Fruit fly (Drosophila melanogaster) S2 (cell line): ENCODE results near the gene CG14277.

Experiments used
- CG8478 ChIP-seq: fragments of >200 bp; optimal IDR thresholded peaks from 2 replicates; lab custom pipeline; 2018
- CTCF ChIP-seq, 2 experiments: fragments of >200 bp; optimal IDR thresholded peaks; 2 replicates each; lab custom pipeline; 2018

Gene CG14277

DNA sequence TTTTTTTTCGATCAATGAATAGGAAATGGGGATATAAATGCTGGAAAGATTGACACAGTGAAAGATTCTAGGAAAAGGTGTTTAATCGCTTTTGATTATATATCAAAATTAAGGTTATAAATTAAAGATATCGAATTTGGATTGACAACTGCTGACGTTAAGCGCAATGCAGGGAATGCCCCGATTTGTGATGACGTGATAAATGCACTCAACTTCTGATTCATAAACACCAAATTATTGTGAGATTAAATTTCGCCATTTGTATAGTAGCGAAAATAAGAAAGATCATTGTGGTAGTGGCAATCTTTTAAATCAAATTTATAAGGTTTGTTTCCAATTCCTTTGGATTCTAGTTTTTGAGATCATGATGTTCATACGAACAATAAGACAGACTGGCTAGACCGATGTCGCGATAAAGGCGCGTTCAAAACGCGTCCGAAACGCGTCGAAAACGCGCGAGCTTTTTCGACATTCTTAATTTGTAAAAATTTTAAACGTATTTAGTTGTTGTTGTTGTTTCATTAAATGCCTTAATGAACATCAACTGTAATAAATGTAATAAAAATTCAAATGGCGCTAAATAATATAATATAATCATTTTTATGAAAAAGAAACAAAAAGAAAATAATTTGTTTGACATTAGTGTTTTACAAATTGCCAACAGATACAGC, 26.9 kb upstream of the CG14277 start, which contains the start of gene CG8349:
Gene CG8349 (plus strand): TSS at position 657 of the 671 bp plus-strand sequence.
- TF ChIP-seq CTCF (optimal IDR thresholded peaks at IDR 0.05; lab: Kevin White, UChicago) (no peak), CG8478 (lab: Kevin White, UChicago) (no peak)

DNA sequence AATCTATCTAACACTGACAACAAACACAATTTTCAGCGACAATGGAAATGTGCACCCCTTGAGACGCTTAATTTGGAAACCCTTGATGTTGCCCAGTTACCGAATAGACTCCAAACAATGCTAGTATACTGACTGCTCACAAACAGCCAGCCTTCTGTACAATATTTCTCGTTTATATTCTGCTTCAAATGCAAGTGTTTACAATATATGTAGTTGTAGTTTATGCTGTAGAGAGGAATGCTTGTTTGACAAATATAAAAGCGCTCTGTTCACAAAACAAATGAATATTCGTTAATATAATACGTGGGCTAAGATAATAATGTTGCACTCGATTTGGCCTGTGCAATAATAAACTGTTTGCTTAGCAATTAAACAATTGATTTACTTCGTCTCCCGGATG, 24.4 kb upstream of the CG14277 start, which contains the start of gene CG8292:
Gene CG8292 (minus strand): TSS at position 101 of the 400 bp plus-strand sequence.
- TF ChIP-seq CTCF (optimal IDR thresholded peaks at IDR 0.05; lab: Kevin White, UChicago), result no peak
- no peak for TF ChIP-seq CG8478 (lab: Kevin White, UChicago)

DNA sequence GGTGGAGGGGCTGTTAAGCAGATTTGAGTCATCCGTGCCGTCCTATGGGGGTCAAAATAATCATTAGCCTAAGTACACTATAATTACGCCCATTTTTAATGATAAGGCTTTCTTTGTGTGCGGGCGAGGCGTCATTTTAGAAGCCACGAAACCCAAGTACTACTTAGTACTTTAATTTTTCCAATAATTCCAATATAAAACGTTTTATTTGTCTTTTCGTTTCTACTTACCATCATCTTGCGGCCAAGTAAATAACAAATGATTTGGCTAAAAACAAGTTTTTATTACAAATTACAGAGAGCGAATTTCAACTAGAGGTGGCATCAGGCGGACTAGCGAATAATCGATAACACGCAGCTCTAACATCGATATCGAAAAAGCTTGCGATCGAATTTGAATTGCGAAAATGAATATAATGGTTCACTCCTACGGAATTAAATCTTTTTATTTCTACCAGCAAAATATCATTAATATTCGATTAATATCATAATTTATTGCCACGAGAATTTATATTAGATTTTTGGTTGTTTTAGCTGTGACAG, 21.8 kb upstream of the CG14277 start, which contains the start of gene Snx6:
Gene Snx6 (minus strand): TSS at position 349 of the 542 bp plus-strand sequence.
- TF ChIP-seq CG8478 (lab: Kevin White, UChicago), result no peak
- no peak for TF ChIP-seq CTCF (optimal IDR thresholded peaks at IDR 0.05; lab: Kevin White, UChicago)

DNA sequence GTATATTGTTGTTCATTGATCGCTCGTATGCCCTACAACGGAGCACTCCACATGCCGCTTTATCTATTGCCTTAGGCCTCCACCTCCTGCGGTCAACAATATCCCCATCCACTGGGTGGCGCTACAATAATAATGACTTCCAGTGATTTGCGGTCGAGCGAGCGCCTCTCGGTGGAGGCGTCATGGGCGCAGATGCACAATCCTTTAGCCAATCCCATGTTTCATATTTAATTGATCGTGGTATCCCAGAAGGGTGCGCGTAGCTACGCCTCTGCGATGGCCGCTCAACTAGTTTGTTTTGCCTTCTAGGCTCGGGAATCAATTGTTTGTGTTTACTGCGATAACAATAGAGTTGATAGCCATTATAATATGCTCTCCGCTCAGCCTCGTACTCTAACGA, 13.2 kb upstream of the CG14277 start:
- TF ChIP-seq CTCF (optimal IDR thresholded peaks at IDR 0.05; lab: Kevin White, UChicago) (no peak), CG8478 (lab: Kevin White, UChicago) (no peak)

DNA sequence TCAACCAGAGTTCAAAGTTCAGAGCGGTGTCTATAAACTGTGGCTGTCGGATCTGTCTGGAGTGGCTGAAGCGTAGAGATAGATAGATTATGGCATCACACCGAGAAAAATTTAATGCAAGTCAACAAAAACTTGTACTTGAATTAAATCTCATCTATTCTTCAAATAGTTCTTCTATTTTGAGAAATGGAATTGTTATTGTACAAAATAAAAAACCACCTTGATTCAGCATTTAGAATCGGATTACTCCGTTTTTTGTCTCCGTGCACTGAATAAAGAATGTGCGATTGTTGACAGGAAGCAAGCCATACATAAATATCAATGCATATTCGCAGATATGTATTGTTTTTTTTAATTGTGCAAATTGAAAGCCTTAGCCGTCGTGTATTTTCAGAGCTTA, 12.7 kb upstream of the CG14277 start:
- TF ChIP-seq CTCF (optimal IDR thresholded peaks at IDR 0.05; lab: Kevin White, UChicago) (no peak), CG8478 (lab: Kevin White, UChicago) (no peak)

DNA sequence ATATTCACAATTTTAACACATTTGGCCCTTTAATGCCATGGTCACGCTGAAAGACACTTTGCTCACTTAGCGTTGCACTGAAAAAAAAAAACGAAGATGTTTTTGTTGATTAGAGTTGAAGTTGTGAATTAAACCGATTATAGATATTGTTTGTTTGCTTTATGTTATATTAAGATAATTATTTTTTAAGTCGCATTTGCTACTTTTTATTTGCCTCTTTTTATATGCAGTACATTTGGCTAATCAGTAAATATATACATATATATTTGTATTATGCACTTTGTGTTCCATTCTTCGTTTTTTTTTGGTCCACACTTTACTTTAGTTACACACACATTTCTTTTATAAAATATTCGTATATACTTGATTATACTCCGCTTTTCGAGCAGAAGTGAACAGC, 12.0 kb upstream of the CG14277 start:
- TF ChIP-seq CG8478 (lab: Kevin White, UChicago), result no peak
- TF ChIP-seq CTCF (optimal IDR thresholded peaks at IDR 0.05; lab: Kevin White, UChicago), result no peak

DNA sequence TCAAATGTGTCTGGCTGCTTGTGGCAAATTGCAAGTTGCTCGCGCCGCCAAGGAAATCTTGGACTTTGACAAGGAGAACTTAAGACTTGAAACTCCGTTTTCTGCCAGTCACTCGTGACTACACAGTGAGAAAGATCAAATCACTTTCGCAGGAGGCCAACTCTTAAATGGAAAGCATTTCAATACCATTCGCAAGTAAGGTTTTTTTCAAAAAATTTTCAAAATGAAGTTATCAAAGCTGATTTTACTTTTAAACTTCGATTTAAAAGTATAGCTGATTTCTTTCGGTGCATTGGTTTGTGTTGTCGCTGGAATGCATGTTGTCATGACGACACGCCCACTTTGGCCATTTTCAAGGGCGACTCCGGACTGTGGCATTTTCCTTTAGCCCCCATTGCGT, 9.9 kb upstream of the CG14277 start:
- no peak for TF ChIP-seq CTCF (optimal IDR thresholded peaks at IDR 0.05; lab: Kevin White, UChicago)
- TF ChIP-seq CG8478 (lab: Kevin White, UChicago), result no peak

DNA sequence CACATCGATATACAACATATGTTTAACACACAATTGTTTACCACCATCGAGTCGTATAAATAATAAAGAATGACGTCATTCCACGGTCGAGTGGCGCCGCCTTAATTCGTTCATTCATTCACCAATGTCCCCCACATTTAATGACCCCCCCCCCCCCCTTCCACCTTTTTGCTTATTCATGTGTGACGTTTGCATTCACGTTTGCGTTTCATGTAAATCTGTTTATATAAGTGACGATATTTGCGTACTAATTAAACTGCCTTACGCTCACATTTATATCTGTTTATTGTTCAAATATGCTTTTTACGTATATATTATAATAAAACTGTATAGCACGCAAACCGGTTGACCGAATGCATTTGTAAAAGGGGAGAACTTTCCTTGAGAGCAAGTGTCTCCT, 8.7 kb upstream of the CG14277 start:
- no peak for TF ChIP-seq CTCF (optimal IDR thresholded peaks at IDR 0.05; lab: Kevin White, UChicago)
- TF ChIP-seq CG8478 (lab: Kevin White, UChicago), result no peak

DNA sequence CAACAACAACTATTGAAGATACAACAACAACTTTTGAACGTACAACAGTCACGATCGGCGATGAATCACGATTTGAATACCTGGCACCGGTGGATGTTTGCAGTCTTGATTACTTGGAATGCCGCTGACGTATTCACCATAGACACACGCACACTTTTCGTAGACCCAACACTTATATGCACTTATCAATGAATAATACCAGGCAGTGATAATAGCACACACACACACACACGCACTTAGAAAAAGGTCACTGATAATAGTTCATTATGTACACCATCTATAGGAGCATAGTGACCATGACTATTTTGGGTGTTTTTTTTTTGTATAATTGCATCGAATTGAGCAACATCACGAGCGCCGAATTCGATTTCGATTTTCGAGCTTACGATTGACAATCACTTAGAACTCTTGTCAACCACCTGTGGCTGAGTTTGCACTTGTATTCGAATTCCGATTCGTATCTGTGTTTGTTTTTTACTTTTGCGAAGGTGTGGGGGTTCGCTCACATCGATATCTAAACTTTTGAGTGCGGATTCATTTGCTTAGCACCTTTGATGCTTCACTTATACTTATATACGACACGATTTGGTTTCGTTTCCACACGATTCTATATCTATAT, 3.1 kb upstream of the CG14277 start:
- TF ChIP-seq CG8478 (lab: Kevin White, UChicago) (no peak), CTCF (optimal IDR thresholded peaks at IDR 0.05; lab: Kevin White, UChicago) (no peak)

DNA sequence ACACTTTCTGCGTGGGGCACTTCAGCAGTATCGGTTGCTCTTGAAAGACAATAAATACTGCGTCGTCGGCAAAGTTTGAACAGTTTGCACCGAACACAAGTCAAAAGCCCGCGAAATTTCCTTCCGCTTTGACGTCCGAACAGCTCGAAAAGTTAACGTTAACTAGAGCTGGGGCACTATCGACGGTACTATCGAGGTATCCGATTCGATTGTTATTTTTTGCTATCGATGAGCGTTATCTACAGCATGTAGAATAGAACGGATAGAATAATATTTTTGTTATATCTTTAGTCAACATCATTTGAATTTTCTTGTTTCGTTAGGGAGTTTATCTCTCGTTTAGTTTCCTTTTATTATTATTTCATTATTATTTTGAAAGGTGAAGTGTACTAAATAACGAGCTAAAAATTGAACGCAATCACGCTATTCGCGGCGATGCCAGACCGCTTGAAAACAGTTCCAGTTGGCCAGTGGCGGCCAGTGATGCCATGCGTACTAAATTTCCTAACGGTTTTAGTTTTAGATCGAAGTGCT, 2.5 kb upstream of the CG14277 start, which contains the start of gene Pvr:
Gene Pvr (minus strand): TSS at position 167 of the 534 bp plus-strand sequence.
- TF ChIP-seq CTCF (optimal IDR thresholded peaks at IDR 0.05; lab: Kevin White, UChicago) (peak in 1 of 2 experiments; percentile 55), CG8478 (lab: Kevin White, UChicago) (no peak)

DNA sequence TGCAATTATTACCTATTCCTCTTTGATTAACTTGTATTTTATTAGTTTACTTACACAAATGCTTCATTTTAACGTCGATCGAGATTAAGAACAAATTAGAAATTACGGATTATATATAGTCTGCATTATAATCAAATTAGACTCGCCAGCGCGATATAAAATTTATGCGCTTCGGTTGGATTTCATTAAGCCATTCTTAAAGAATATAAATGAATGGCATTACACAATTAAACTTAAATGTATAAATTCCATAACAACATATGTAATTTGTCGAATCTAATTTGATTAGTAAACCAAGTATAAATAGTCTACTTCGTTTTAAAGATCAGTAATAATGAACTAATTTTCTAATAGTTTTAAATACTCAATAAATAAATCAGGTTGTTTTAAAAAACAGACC, 586 bp upstream of the CG14277 start, which contains the start of gene Spn28F:
Gene Spn28F (minus strand): TSS at position 101 of the 400 bp plus-strand sequence.
- no peak for TF ChIP-seq CG8478 (lab: Kevin White, UChicago)

DNA sequence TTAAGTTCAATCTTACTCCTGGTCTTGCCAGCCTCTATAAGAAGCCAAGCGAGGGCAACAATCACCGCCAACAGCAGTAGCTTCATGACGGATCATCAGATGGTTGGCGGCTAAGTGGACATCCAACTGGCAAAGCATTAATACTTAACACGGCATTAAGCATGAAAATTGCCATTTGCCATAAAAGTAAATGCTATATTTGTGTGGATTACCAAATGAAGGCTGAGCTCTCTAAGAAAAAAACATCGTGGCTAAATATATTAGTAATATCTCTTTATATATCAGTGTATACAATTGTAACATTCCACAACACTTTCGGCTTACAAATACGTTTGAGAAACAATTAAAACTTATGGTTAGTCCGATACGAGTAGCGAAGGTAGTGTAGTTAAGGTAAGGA, 1.6 kb downstream of the CG14277 start, which contains the start of gene CG43057:
Gene CG43057 (minus strand): TSS at position 101 of the 400 bp plus-strand sequence.
- TF ChIP-seq CG8478 (lab: Kevin White, UChicago) (no peak), CTCF (optimal IDR thresholded peaks at IDR 0.05; lab: Kevin White, UChicago) (no peak)

DNA sequence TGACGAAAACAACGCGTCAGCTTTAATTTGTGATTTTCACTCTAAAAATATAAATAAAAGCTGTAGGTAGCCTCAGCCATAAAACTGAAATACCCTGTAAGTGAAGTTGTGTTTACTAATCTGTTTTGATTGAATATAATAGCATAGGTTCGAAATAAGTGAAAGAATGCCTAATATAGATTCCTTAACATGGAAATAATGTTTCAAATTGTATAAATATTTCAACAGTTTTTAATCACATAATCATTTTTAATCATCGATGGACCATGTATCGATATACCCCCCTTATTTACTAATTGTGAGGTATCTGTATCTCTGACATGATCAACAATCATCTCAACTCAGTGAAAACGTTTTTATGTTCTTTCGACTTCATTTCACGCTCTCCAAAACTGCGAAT, 13.1 kb downstream of the CG14277 start:
- TF ChIP-seq CG8478 (lab: Kevin White, UChicago), result no peak
- TF ChIP-seq CTCF (optimal IDR thresholded peaks at IDR 0.05; lab: Kevin White, UChicago), result no peak

DNA sequence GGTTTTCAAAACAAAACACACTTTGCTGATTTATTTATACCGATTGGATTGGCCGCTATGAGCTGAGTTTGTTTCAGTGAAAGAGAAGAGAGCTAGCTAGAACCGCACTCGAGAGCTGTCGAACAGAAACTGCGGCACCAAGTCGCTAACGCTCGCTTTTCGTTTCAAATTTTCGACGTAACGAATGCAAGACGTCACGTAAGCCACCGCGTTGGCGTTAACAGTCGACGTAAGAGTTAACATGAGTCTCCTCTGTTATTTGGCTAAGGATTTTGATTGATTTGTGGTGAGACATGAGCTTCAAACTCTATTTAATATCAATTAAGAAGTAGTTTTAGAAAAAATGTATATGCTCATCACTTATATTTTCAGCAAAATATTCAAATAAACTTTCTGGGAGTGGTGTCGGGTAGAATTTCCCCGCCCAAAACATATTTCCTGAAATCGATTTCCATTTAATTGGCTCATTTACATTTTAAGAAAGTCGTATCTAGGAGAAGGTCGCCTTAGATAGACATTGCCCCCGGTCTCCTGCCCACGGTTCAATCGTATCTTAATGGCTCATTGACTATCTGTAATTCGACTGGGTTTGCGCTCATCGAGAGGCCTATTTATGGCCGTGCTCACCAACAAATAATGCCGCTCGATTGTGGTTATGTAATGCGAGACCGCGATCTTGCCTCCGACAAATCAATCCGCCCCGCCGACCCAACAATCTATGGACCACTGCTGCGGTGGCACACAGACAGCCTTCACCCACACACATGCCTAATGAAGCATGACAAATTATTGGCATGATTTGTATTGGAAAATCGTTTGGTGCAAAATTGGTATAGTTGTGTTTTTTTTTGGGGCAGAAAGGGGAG, 15.3 kb downstream of the CG14277 start, which contains the start of gene CG8086:
Gene CG8086 (minus strand): TSS at position 102 of the 866 bp plus-strand sequence.
- no peak for TF ChIP-seq CG8478 (lab: Kevin White, UChicago)
- TF ChIP-seq CTCF (optimal IDR thresholded peaks at IDR 0.05; lab: Kevin White, UChicago), result no peak
